Fruit fly (Drosophila melanogaster) whole organism, prepupa: Measurements from ENCODE around the gene ppk31.

Experiments
- Blimp-1 ChIP-seq: fragments of 200-800 bp; sonication (Bioruptor generic); optimal IDR thresholded peaks from 3 replicates; lab custom pipeline; 2017; ENCODE audit warnings: missing biosample characterization, missing genetic modification characterization, mild to moderate bottlenecking, moderate library complexity, missing genetic modification reagents
- CG16779 ChIP-seq: fragments of 200-800 bp; sonication (Bioruptor generic); optimal IDR thresholded peaks from 3 replicates; lab custom pipeline; 2017; ENCODE audit warnings: missing biosample characterization, mild to moderate bottlenecking, missing genetic modification characterization
- CG3919 ChIP-seq: fragments of 200-800 bp; sonication (Bioruptor generic); optimal IDR thresholded peaks from 3 replicates; lab custom pipeline; 2016; ENCODE audit warnings: missing biosample characterization, missing genetic modification characterization
- CG8632 ChIP-seq: fragments of 200-800 bp; sonication (Bioruptor generic); optimal IDR thresholded peaks from 3 replicates; lab custom pipeline; 2016; ENCODE audit warnings: missing biosample characterization, missing genetic modification characterization
- Hr38 ChIP-seq: sonication (Bioruptor generic); optimal IDR thresholded peaks from 2 replicates; lab custom pipeline; 2016; ENCODE audit warnings: missing biosample characterization, missing genetic modification characterization
- Hr4 ChIP-seq: fragments of 200-800 bp; sonication (Bioruptor generic); optimal IDR thresholded peaks from 3 replicates; lab custom pipeline; 2016; ENCODE audit warnings: missing biosample characterization, missing genetic modification characterization
- Lpt ChIP-seq: fragments of 200-800 bp; sonication (Bioruptor generic); optimal IDR thresholded peaks from 3 replicates; lab custom pipeline; 2016; ENCODE audit warnings: missing biosample characterization, missing genetic modification characterization
- OdsH ChIP-seq: fragments of 200-800 bp; sonication (Bioruptor generic); optimal IDR thresholded peaks from 3 replicates; lab custom pipeline; 2016; ENCODE audit warnings: missing biosample characterization, missing genetic modification characterization
- acj6 ChIP-seq: fragments of 200-800 bp; sonication (Bioruptor generic); optimal IDR thresholded peaks from 3 replicates; lab custom pipeline; 2016; ENCODE audit warnings: missing biosample characterization, missing genetic modification characterization
- cyc ChIP-seq: fragments of 200-800 bp; sonication (Bioruptor generic); optimal IDR thresholded peaks from 3 replicates; lab custom pipeline; 2016; ENCODE audit warnings: missing biosample characterization, missing genetic modification characterization
- dsx ChIP-seq: fragments of 200-800 bp; optimal IDR thresholded peaks from 3 replicates; lab custom pipeline; 2019; ENCODE audit warnings: missing biosample characterization, mild to moderate bottlenecking, missing genetic modification characterization, moderate library complexity; ENCODE audit not compliant: poor library complexity, severe bottlenecking
- fd59A ChIP-seq: fragments of 200-800 bp; sonication (Bioruptor generic); optimal IDR thresholded peaks from 2 replicates; lab custom pipeline; 2017; ENCODE audit warnings: missing biosample characterization, mild to moderate bottlenecking, missing genetic modification characterization, missing genetic modification reagents
- vri ChIP-seq: fragments of 200-800 bp; sonication (Bioruptor generic); optimal IDR thresholded peaks from 3 replicates; lab custom pipeline; 2016; ENCODE audit warnings: missing biosample characterization, mild to moderate bottlenecking, missing genetic modification characterization

DNA sequence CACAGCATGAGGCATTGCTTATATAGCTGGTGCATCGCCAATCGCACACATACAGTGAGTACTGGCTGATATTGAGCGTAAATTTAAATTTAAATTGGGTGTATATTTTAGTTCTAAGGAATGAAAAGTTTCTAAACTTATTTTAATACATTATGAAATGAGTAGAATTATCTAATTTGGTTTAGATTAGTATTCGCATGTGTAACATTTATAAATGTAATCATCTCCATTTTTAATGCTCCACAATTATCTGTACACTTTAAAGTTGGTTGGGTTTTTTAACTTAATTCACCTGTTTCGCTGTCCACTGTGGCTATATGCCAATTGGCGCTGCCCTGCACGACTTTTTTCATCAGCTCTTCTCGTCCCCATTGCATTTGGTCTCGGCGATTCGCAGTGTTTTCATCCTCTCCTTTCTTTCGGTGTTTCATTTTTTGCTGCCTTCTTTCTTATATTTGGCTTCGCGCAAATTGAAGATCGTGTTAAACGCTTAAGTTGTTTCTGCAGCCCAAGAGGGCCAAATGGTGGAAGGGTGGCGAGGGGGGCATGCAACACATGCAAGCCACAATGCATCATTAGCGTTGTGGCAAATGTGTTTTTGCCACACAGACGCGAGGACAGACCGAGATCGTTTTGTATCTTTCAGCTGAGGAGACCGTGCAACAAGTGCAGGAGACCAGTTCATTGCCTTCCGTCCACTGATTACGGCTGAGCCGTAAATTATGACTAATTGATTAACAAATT lies 38.8 kb downstream of the ppk31 start:
- TF ChIP-seq OdsH (GFP tag; lab: Kevin White, UChicago) (peak; percentile 73), Hr4 (GFP tag; lab: Kevin White, UChicago) (peak; percentile 15), CG8632 (peak; percentile 68), Hr38 (GFP tag; lab: Kevin White, UChicago) (no peak), vri (GFP tag; lab: Kevin White, UChicago) (peak; percentile 44), fd59A (peak; percentile 79), CG16779 (peak; percentile 64), CG3919 (GFP tag; lab: Kevin White, UChicago) (peak; percentile 75), Lpt (GFP tag; lab: Kevin White, UChicago) (peak; percentile 43), acj6 (GFP tag; lab: Kevin White, UChicago) (peak; percentile 75), Blimp-1 (GFP tag; lab: Kevin White, UChicago) (peak; percentile 44), dsx (GFP tag; lab: Kevin White, UChicago) (peak; percentile 77), cyc (GFP tag; lab: Kevin White, UChicago) (peak; percentile 71)
